Fruit fly (Drosophila melanogaster): ENCODE data around the gene CG1789.

Gene CG1789

DNA sequence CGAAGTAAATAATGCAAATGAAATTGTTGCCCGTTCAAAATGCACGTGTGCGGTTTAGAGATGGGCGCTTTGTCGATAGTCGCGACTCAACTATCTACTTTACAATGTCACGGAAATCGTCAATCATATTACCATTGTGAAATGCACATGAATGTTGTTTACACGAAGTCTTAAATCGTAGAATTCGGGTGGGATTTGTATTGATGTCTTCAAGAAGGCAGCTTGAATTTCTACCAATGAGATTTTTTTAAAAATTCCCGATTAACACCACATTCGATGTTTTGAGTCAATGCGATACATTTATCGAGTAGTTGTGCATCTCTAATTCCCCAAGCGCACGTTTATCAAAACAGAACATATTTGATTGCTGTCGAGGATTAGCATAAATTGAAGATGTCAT is at the start of gene CG1789 (continued):
- TF ChIP-seq CG14710 (tag; optimal IDR thresholded peaks at IDR 0.05) (peak; percentile 43), CG8089 (GFP tag; optimal IDR thresholded peaks at IDR 0.05) (no peak), Sox102F (GFP tag; optimal IDR thresholded peaks at IDR 0.05) (no peak), Hmx (GFP tag; optimal IDR thresholded peaks at IDR 0.05) (no peak), CG14860 (GFP tag; IDR thresholded peaks at IDR 0.05; ENCODE audit: partially characterized antibody) (peak; percentile 89), hbn (GFP tag; IDR thresholded peaks at IDR 0.05; ENCODE audit: partially characterized antibody) (peak; percentile 92), YL-1 (GFP tag; optimal IDR thresholded peaks at IDR 0.05) (peak; percentile 40), Scr (GFP tag; IDR thresholded peaks at IDR 0.05; ENCODE audit: partially characterized antibody) (peak; percentile 94), zfh2 (GFP tag; optimal IDR thresholded peaks at IDR 0.05) (peak; percentile 10), nerfin-2 (GFP tag; IDR thresholded peaks at IDR 0.05; ENCODE audit: partially characterized antibody) (peak; percentile 72), CG34224 (GFP tag; IDR thresholded peaks at IDR 0.05; ENCODE audit: partially characterized antibody) (peak; percentile 95), CG9215 (GFP tag; IDR thresholded peaks at IDR 0.05) (peak; percentile 34; the same call in 1 of the 2 replicates), CG12391 (tag; optimal IDR thresholded peaks at IDR 0.05) (peak; percentile 25), gro (GFP tag; optimal IDR thresholded peaks at IDR 0.05) (no peak), CoRest (tag; optimal IDR thresholded peaks at IDR 0.05) (peak; percentile 33), Hr51 (GFP tag; optimal IDR thresholded peaks at IDR 0.05) (peak in 1 of 2 experiments; percentile 4), rib (GFP tag; IDR thresholded peaks at IDR 0.05) (0 out of 2 replicates have a peak, but pooled peaks have one; percentile 40), CG31365 (tag; optimal IDR thresholded peaks at IDR 0.05) (no peak), CG3847 (GFP tag; IDR thresholded peaks at IDR 0.05) (peak; percentile 49), Myb (GFP tag; optimal IDR thresholded peaks at IDR 0.05) (peak; percentile 38), CG1603 (tag; optimal IDR thresholded peaks at IDR 0.05) (peak; percentile 61), Dbx (GFP tag; IDR thresholded peaks at IDR 0.05) (0 out of 3 replicates have a peak, but pooled peaks have one; percentile 40), Mad (GFP tag; optimal IDR thresholded peaks at IDR 0.05) (peak; percentile 23), Lim3 (GFP tag; IDR thresholded peaks at IDR 0.05) (no peak), hb (GFP tag; IDR thresholded peaks at IDR 0.05; ENCODE audit: partially characterized antibody) (peak; percentile 80), CG17829 (tag; optimal IDR thresholded peaks at IDR 0.05) (peak; percentile 13), dmrt99B (tag; optimal IDR thresholded peaks at IDR 0.05) (no peak), GATAe (GFP tag; conservative IDR thresholded peaks at IDR 0.05) (no peak), Rfx (GFP tag; IDR thresholded peaks at IDR 0.05) (0 out of 2 replicates have a peak, but pooled peaks have one; percentile 49), CG10959 (GFP tag; IDR thresholded peaks at IDR 0.05) (no peak), croc (GFP tag; conservative IDR thresholded peaks at IDR 0.05) (no peak), CG31388 (GFP tag; optimal IDR thresholded peaks at IDR 0.05) (no peak), crol (GFP tag; IDR thresholded peaks at IDR 0.05) (no peak), Nf-YC (tag; optimal IDR thresholded peaks at IDR 0.05) (peak; percentile 28), z (GFP tag; IDR thresholded peaks at IDR 0.05) (no peak), btn (GFP tag; optimal IDR thresholded peaks at IDR 0.05) (peak; percentile 1), trem (tag; optimal IDR thresholded peaks at IDR 0.05) (peak; percentile 53), CG30020 (tag; optimal IDR thresholded peaks at IDR 0.05) (peak; percentile 23), stwl (tag; optimal IDR thresholded peaks at IDR 0.05) (peak; percentile 44), onecut (GFP tag; IDR thresholded peaks at IDR 0.05) (no peak), CG6765 (GFP tag; optimal IDR thresholded peaks at IDR 0.05) (no peak), cato (GFP tag; optimal IDR thresholded peaks at IDR 0.05; ENCODE audit: borderline replicate concordance) (no peak), seq (GFP tag; IDR thresholded peaks at IDR 0.05) (0 out of 2 replicates have a peak, but pooled peaks have one; percentile 11), Blimp-1 (GFP tag; optimal IDR thresholded peaks at IDR 0.05) (no peak), CG11504 (tag; optimal IDR thresholded peaks at IDR 0.05) (peak; percentile 54), CG12769 (tag; optimal IDR thresholded peaks at IDR 0.05) (peak; percentile 27), repo (GFP tag; optimal IDR thresholded peaks at IDR 0.05) (no peak), CG3995 (GFP tag; optimal IDR thresholded peaks at IDR 0.05) (peak; percentile 95), so (GFP tag; IDR thresholded peaks at IDR 0.05) (no peak), Atf6 (GFP tag; IDR thresholded peaks at IDR 0.05) (no peak)

Data from whole organism, embryonic.